Worm (Caenorhabditis elegans): ENCODE data around the gene K08C7.6.

DNA sequence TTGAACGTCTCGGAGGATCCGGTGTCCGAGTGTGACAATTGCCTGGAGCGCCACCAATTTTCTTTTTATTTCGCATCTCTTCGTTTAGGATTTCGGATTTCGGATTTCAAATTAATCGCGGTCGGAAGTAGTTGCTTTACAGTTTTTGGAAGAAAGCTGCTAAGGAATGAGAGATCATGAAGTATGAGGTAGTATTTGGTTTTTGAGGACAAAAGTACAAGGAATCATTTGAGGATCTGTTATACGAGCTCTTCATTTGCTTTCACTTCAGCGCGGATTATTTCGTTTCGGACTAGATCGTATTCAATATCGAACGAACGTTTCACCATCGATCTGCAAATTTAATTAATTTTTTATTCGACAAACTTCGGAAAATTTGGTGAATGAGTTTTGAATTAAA is 14.0 kb upstream of the K08C7.6 start, which contains the start of gene R102.11:
- TF ChIP-seq flt-1 (GFP tag; IDR thresholded peaks at IDR 0.05) (no peak), tab-1 (GFP tag; IDR thresholded peaks at IDR 0.05) (no peak), T22C8.4 (GFP tag; IDR thresholded peaks at IDR 0.05) (no peak), ztf-29 (GFP tag; IDR thresholded peaks at IDR 0.05) (no peak), med-1 (GFP tag; optimal IDR thresholded peaks at IDR 0.05; ENCODE audit: insufficient read depth) (no peak), klf-2 (GFP tag; conservative IDR thresholded peaks at IDR 0.05) (no peak), cog-1 (tag; optimal IDR thresholded peaks at IDR 0.05) (no peak), ref-1 (GFP tag; conservative IDR thresholded peaks at IDR 0.05) (no peak), ztf-23 (GFP tag; IDR thresholded peaks at IDR 0.05) (no peak)
